Fruit fly (Drosophila melanogaster): ENCODE results near the gene slo.

Gene slo

dm6 chr3R:24661679-24662411, 446 bp upstream of the slo start, which contains the start of gene Ppox (continued):
- no peak for TF ChIP-seq Dip2 (GFP tag; IDR thresholded peaks at IDR 0.05)
- no peak for TF ChIP-seq bowl (GFP tag; IDR thresholded peaks at IDR 0.05)
- TF ChIP-seq nmo (GFP tag; optimal IDR thresholded peaks at IDR 0.05), result no peak
- TF ChIP-seq danr (GFP tag; IDR thresholded peaks at IDR 0.05), result no peak
- TF ChIP-seq kni (GFP tag; optimal IDR thresholded peaks at IDR 0.05), result no peak
- no peak for TF ChIP-seq Bdp1 (GFP tag; optimal IDR thresholded peaks at IDR 0.05)
- TF ChIP-seq wdn (GFP tag; IDR thresholded peaks at IDR 0.05), result no peak
- TF ChIP-seq chif (GFP tag; optimal IDR thresholded peaks at IDR 0.05), result no peak
- peak; percentile 54 for TF ChIP-seq sens (GFP tag)
- TF ChIP-seq Doc3 (GFP tag; IDR thresholded peaks at IDR 0.05; ENCODE audit: partially characterized antibody), result peak; percentile 95
- TF ChIP-seq NK7.1 (GFP tag; optimal IDR thresholded peaks at IDR 0.05), result no peak
- peak; percentile 17 for TF ChIP-seq kah (GFP tag; optimal IDR thresholded peaks at IDR 0.05)
- peak in 1 of 2 experiments; percentile 87 for TF ChIP-seq Pdp1 (GFP tag; optimal IDR thresholded peaks at IDR 0.05)
- peak; percentile 84 for TF ChIP-seq CG7963 (GFP tag; IDR thresholded peaks at IDR 0.05; ENCODE audit: partially characterized antibody)
- peak; percentile 25 for TF ChIP-seq CG2116 (GFP tag; optimal IDR thresholded peaks at IDR 0.05)
- TF ChIP-seq ato (GFP tag; IDR thresholded peaks at IDR 0.05; ENCODE audit: partially characterized antibody), result peak; percentile 66
- no peak for TF ChIP-seq CG18011 (GFP tag; optimal IDR thresholded peaks at IDR 0.05)
- peak; percentile 88; the same call in 3 of the 4 replicates for TF ChIP-seq chinmo (GFP tag; IDR thresholded peaks at IDR 0.05; ENCODE audit: partially characterized antibody)
- peak; percentile 15 for TF ChIP-seq CG12659 (GFP tag; optimal IDR thresholded peaks at IDR 0.05)
- no peak for TF ChIP-seq H2.0 (GFP tag; IDR thresholded peaks at IDR 0.05)

- TF ChIP-seq usp (GFP tag; optimal IDR thresholded peaks at IDR 0.05) (no peak), CG18619 (GFP tag; optimal IDR thresholded peaks at IDR 0.05) (no peak), CG10321 (GFP tag; IDR thresholded peaks at IDR 0.05) (no peak), CG13296 (GFP tag; optimal IDR thresholded peaks at IDR 0.05) (no peak), Ravus (GFP tag; IDR thresholded peaks at IDR 0.05) (no peak), CG6765 (GFP tag; optimal IDR thresholded peaks at IDR 0.05) (no peak), CG1529 (GFP tag; optimal IDR thresholded peaks at IDR 0.05) (no peak), CG13894 (tag; optimal IDR thresholded peaks at IDR 0.05) (peak; percentile 15), Awh (GFP tag; IDR thresholded peaks at IDR 0.05) (no peak), Deaf1 (tag; optimal IDR thresholded peaks at IDR 0.05) (peak; percentile 91), CG14441 (GFP tag; IDR thresholded peaks at IDR 0.05) (no peak), CG9932 (GFP tag; IDR thresholded peaks at IDR 0.05) (no peak), CG10543 (GFP tag; optimal IDR thresholded peaks at IDR 0.05) (peak; percentile 5), CG17328 (GFP tag; IDR thresholded peaks at IDR 0.05) (no peak), CG7745 (tag; optimal IDR thresholded peaks at IDR 0.05) (no peak), sob (GFP tag; IDR thresholded peaks at IDR 0.05) (0 out of 2 replicates have a peak, but pooled peaks have one; percentile 16), CG12104 (GFP tag; optimal IDR thresholded peaks at IDR 0.05) (no peak), Drgx (GFP tag; IDR thresholded peaks at IDR 0.05) (no peak), CG11398 (GFP tag; optimal IDR thresholded peaks at IDR 0.05) (no peak), CG8478 (optimal IDR thresholded peaks at IDR 0.05) (peak; percentile 62), Med (GFP tag) (peak; percentile 40), rib (GFP tag; IDR thresholded peaks at IDR 0.05) (no peak)
These were observed 753 bp downstream of the slo start for dm6 chr3R:24663044-24663443.
